Worm (Caenorhabditis elegans): ENCODE data around the gene aqp-6.

- TF ChIP-seq lin-1 (GFP tag; IDR thresholded peaks at IDR 0.05) (no peak), Y5F2A.4 (GFP tag; optimal IDR thresholded peaks at IDR 0.05) (no peak), pha-4 (GFP tag; IDR thresholded peaks at IDR 0.05) (no peak), pha-4 (tag; optimal IDR thresholded peaks at IDR 0.05) (no peak), zfp-2 (tag; optimal IDR thresholded peaks at IDR 0.05) (no peak), jun-1 (tag; optimal IDR thresholded peaks at IDR 0.05) (no peak), fkh-10 (GFP tag; optimal IDR thresholded peaks at IDR 0.05) (no peak), unc-62 (GFP tag; optimal IDR thresholded peaks at IDR 0.05 in 1 of 2) (no peak), unc-62 (tag; optimal IDR thresholded peaks at IDR 0.05) (no peak), Y75B8A.6 (GFP tag; IDR thresholded peaks at IDR 0.05) (no peak), dve-1 (tag; optimal IDR thresholded peaks at IDR 0.05; ENCODE audit: insufficient read depth) (no peak), vab-7 (GFP tag; IDR thresholded peaks at IDR 0.05) (no peak), nhr-28 (tag; optimal IDR thresholded peaks at IDR 0.05) (no peak), pqm-1 (tag; optimal IDR thresholded peaks at IDR 0.05) (no peak)
Observed at ce11 chrV:10667284-10667683, 19.0 kb downstream of the aqp-6 start, which contains the start of gene twk-12.
